Worm (Caenorhabditis elegans) whole organism, early embryonic: ENCODE results near the gene lin-31.

Experiments used
- ama-1 ChIP-seq: fragments of 150-350 bp; optimal IDR thresholded peaks from 2 replicates; lab custom pipeline; 2014
- ceh-36 ChIP-seq: sonication (generic microtip); optimal IDR thresholded peaks from 2 replicates; lab custom pipeline; 2016; ENCODE audit warnings: missing genetic modification characterization, inconsistent platforms, missing compliant biosample characterization
- flt-1 ChIP-seq: fragments of 200-800 bp; sonication (Bioruptor generic); IDR thresholded peaks from 2 replicates; pipeline ENCODE4 v1.3.6; 2022; ENCODE audit warnings: missing genetic modification characterization, missing compliant biosample characterization
- hmg-4 ChIP-seq: fragments of 200-800 bp; sonication (Bioruptor generic); optimal IDR thresholded peaks from 2 replicates; lab custom pipeline; 2018; ENCODE audit warnings: mild to moderate bottlenecking, missing genetic modification characterization, missing compliant biosample characterization
- scrt-1 ChIP-seq: fragments of 200-800 bp; sonication (Bioruptor generic); IDR thresholded peaks from 2 replicates; pipeline ENCODE4 v1.3.6; 2022; ENCODE audit warnings: missing genetic modification characterization, missing compliant biosample characterization
- tbx-11 ChIP-seq: fragments of 200-800 bp; sonication (Bioruptor generic); IDR thresholded peaks from 2 replicates; pipeline ENCODE4 v1.3.6; 2022; ENCODE audit warnings: missing genetic modification characterization, missing compliant biosample characterization
- tra-4 ChIP-seq: sonication (generic microtip); optimal IDR thresholded peaks from 2 replicates; lab custom pipeline; 2017; ENCODE audit warnings: missing genetic modification characterization, missing compliant biosample characterization

ce11 chrII:3952368-3952767 lies 30.0 kb upstream of the lin-31 start:
- TF ChIP-seq ama-1 (no peak), hmg-4 (GFP tag; lab: Kevin White, UChicago) (no peak), scrt-1 (GFP tag; lab: Robert Waterston, UW) (no peak), tra-4 (tag; lab: Kevin White, UChicago) (no peak), tbx-11 (GFP tag; lab: Robert Waterston, UW) (no peak), ceh-36 (no peak), flt-1 (GFP tag; lab: Robert Waterston, UW) (no peak)
